Fruit fly (Drosophila melanogaster) whole organism, embryonic: Measurements from ENCODE around the gene CG12123.

Source experiments
- Blimp-1 ChIP-seq: fragments of 200-800 bp; sonication (Bioruptor generic); optimal IDR thresholded peaks from 3 replicates; lab custom pipeline; 2018; ENCODE audit warnings: missing biosample characterization, missing genetic modification characterization, mild to moderate bottlenecking, moderate library complexity, missing genetic modification reagents
- CG10543 ChIP-seq: fragments of 200-800 bp; sonication (Bioruptor generic); optimal IDR thresholded peaks from 3 replicates; lab custom pipeline; 2017; ENCODE audit warnings: missing biosample characterization, mild to moderate bottlenecking, missing genetic modification characterization, moderate library complexity
- CG12155 ChIP-seq: fragments of 200-800 bp; sonication (Bioruptor generic); optimal IDR thresholded peaks from 3 replicates; lab custom pipeline; 2016; ENCODE audit warnings: missing biosample characterization, missing genetic modification characterization
- CG13287 ChIP-seq: fragments of 200-800 bp; sonication (Bioruptor generic); IDR thresholded peaks from 2 replicates; pipeline ENCODE4 v1.3.6; 2022; ENCODE audit warnings: missing biosample characterization, missing genetic modification characterization; ENCODE audit not compliant: partially characterized antibody
- CG15514 ChIP-seq: fragments of 200-800 bp; sonication (Bioruptor generic); optimal IDR thresholded peaks from 3 replicates; lab custom pipeline; 2017; ENCODE audit warnings: missing biosample characterization, missing genetic modification characterization, mild to moderate bottlenecking, moderate library complexity, missing genetic modification reagents
- CG1647 ChIP-seq: fragments of 200-800 bp; sonication (Bioruptor generic); optimal IDR thresholded peaks from 3 replicates; lab custom pipeline; 2016; ENCODE audit warnings: missing biosample characterization, missing genetic modification characterization
- CG16779 ChIP-seq: fragments of 200-800 bp; sonication (Bioruptor generic); IDR thresholded peaks from 2 replicates; pipeline ENCODE4 v1.3.6; 2022; ENCODE audit warnings: missing biosample characterization, missing genetic modification characterization
- CG2129 ChIP-seq: fragments of 200-800 bp; sonication (Bioruptor generic); IDR thresholded peaks from 2 replicates; pipeline ENCODE4 v1.3.6; 2022; ENCODE audit warnings: missing biosample characterization, missing genetic modification characterization; ENCODE audit not compliant: partially characterized antibody
- CG34224 ChIP-seq: fragments of 200-800 bp; sonication (Bioruptor generic); IDR thresholded peaks from 3 replicates; pipeline ENCODE4 v1.3.6; 2022; ENCODE audit warnings: missing biosample characterization, missing genetic modification characterization; ENCODE audit not compliant: partially characterized antibody
- CG6813 ChIP-seq: fragments of 200-800 bp; sonication (Bioruptor generic); optimal IDR thresholded peaks from 2 replicates; lab custom pipeline; 2017; ENCODE audit warnings: missing biosample characterization, missing genetic modification characterization, mild to moderate bottlenecking, moderate library complexity, missing genetic modification reagents
- CG7556 ChIP-seq: fragments of 200-800 bp; sonication (Bioruptor generic); optimal IDR thresholded peaks from 2 replicates; lab custom pipeline; 2017; ENCODE audit warnings: missing biosample characterization, mild to moderate bottlenecking, missing genetic modification characterization
- CG7745 ChIP-seq: fragments of 200-800 bp; sonication (Bioruptor generic); optimal IDR thresholded peaks from 2 replicates; lab custom pipeline; 2018; ENCODE audit warnings: missing biosample characterization, mild to moderate bottlenecking, missing genetic modification characterization, moderate library complexity
- CG8281 ChIP-seq: fragments of 200-800 bp; sonication (Bioruptor generic); optimal IDR thresholded peaks from 2 replicates; lab custom pipeline; 2018; ENCODE audit warnings: missing biosample characterization, mild to moderate bottlenecking, missing genetic modification characterization, moderate library complexity
- CG9215 ChIP-seq: fragments of 200-800 bp; sonication (Bioruptor generic); IDR thresholded peaks from 2 replicates; pipeline ENCODE4 v1.3.6; 2022; ENCODE audit warnings: missing biosample characterization, missing genetic modification characterization
- Dll ChIP-seq: fragments of 200-800 bp; sonication (Bioruptor generic); IDR thresholded peaks from 4 replicates; pipeline ENCODE4 v1.3.6; 2022; ENCODE audit warnings: missing biosample characterization, missing genetic modification characterization; ENCODE audit not compliant: partially characterized antibody
- Doc3 ChIP-seq: fragments of 200-800 bp; sonication (Bioruptor generic); IDR thresholded peaks from 3 replicates; pipeline ENCODE4 v1.3.6; 2022; ENCODE audit warnings: missing biosample characterization, missing genetic modification characterization; ENCODE audit not compliant: partially characterized antibody
- HLH4C ChIP-seq: fragments of 200-800 bp; sonication (Bioruptor generic); IDR thresholded peaks from 3 replicates; pipeline ENCODE4 v1.3.6; 2022; ENCODE audit warnings: missing biosample characterization, missing genetic modification characterization; ENCODE audit not compliant: partially characterized antibody
- Hr3 ChIP-seq: fragments of 200-800 bp; sonication (Bioruptor generic); optimal IDR thresholded peaks from 3 replicates; lab custom pipeline; 2016; ENCODE audit warnings: missing biosample characterization, missing genetic modification characterization
- Hr39 ChIP-seq: fragments of >200 bp; optimal IDR thresholded peaks from 2 replicates; lab custom pipeline; 2017
- Hsf ChIP-seq: fragments of 200-800 bp; sonication (Bioruptor generic); optimal IDR thresholded peaks from 3 replicates; lab custom pipeline; 2016; ENCODE audit warnings: missing biosample characterization, missing genetic modification characterization
- Kr ChIP-seq: fragments of 200-800 bp; sonication (Bioruptor generic); optimal IDR thresholded peaks from 2 replicates; lab custom pipeline; 2017; ENCODE audit warnings: missing biosample characterization, mild to moderate bottlenecking, missing genetic modification characterization
- MTF-1 ChIP-seq: fragments of 200-800 bp; sonication (Bioruptor generic); optimal IDR thresholded peaks from 2 replicates; lab custom pipeline; 2018; ENCODE audit warnings: missing biosample characterization, mild to moderate bottlenecking, missing genetic modification characterization, borderline replicate concordance
- Mrtf ChIP-seq: fragments of 200-800 bp; sonication (Bioruptor generic); IDR thresholded peaks from 3 replicates; pipeline ENCODE4 v1.3.6; 2022; ENCODE audit warnings: missing biosample characterization, missing genetic modification characterization
- Neu2 ChIP-seq: fragments of 200-800 bp; sonication (Bioruptor generic); optimal IDR thresholded peaks from 3 replicates; lab custom pipeline; 2016; ENCODE audit warnings: missing biosample characterization, missing genetic modification characterization, borderline replicate concordance
- Scr ChIP-seq: fragments of 200-800 bp; sonication (Bioruptor generic); IDR thresholded peaks from 2 replicates; pipeline ENCODE4 v1.3.6; 2022; ENCODE audit warnings: missing biosample characterization, missing genetic modification characterization; ENCODE audit not compliant: partially characterized antibody
- TFAM ChIP-seq: fragments of 200-800 bp; sonication (Bioruptor generic); optimal IDR thresholded peaks from 2 replicates; lab custom pipeline; 2017; ENCODE audit warnings: missing biosample characterization, missing genetic modification characterization, inconsistent platforms
- abd-A ChIP-seq: fragments of 200-800 bp; sonication (Bioruptor generic); optimal IDR thresholded peaks from 3 replicates; lab custom pipeline; 2019; ENCODE audit warnings: missing biosample characterization, mild to moderate bottlenecking, missing genetic modification characterization, moderate library complexity
- amos ChIP-seq: fragments of 200-800 bp; sonication (Bioruptor generic); IDR thresholded peaks from 2 replicates; pipeline ENCODE4 v1.3.6; 2022; ENCODE audit warnings: missing biosample characterization, missing genetic modification characterization; ENCODE audit not compliant: partially characterized antibody
- bbx ChIP-seq: fragments of 200-800 bp; sonication (Bioruptor generic); IDR thresholded peaks from 2 replicates; pipeline ENCODE4 v1.3.6; 2022; ENCODE audit warnings: missing biosample characterization, missing genetic modification characterization; ENCODE audit not compliant: partially characterized antibody
- bowl ChIP-seq: fragments of 200-800 bp; sonication (Bioruptor generic); IDR thresholded peaks from 2 replicates; pipeline ENCODE4 v1.3.6; 2022; ENCODE audit warnings: missing biosample characterization, missing genetic modification characterization
- chm ChIP-seq: fragments of 200-800 bp; sonication (Bioruptor generic); IDR thresholded peaks from 2 replicates; pipeline ENCODE4 v1.3.6; 2022; ENCODE audit warnings: missing biosample characterization, missing genetic modification characterization
- crc ChIP-seq: fragments of 200-800 bp; sonication (Bioruptor generic); optimal IDR thresholded peaks from 2 replicates; lab custom pipeline; 2016; ENCODE audit warnings: missing biosample characterization, missing genetic modification characterization
- dimm ChIP-seq: fragments of 200-800 bp; sonication (Bioruptor generic); IDR thresholded peaks from 2 replicates; pipeline ENCODE4 v1.3.6; 2022; ENCODE audit warnings: missing biosample characterization, missing genetic modification characterization
- en ChIP-seq: fragments of 200-800 bp; sonication (Bioruptor generic); optimal IDR thresholded peaks from 2 replicates; lab custom pipeline; 2016; ENCODE audit warnings: missing biosample characterization, missing genetic modification characterization
- eve ChIP-seq, 2 experiments: fragments of >200 bp; optimal IDR thresholded peaks; 2 replicates each; lab custom pipeline; 2017; ENCODE audit warnings: missing biosample characterization in 2 of 2, missing genetic modification characterization in 2 of 2
- eyg ChIP-seq: fragments of 200-800 bp; sonication (Bioruptor generic); optimal IDR thresholded peaks from 3 replicates; lab custom pipeline; 2016; ENCODE audit warnings: missing biosample characterization, missing genetic modification characterization
- fd96Cb ChIP-seq: fragments of 200-800 bp; sonication (Bioruptor generic); optimal IDR thresholded peaks from 2 replicates; lab custom pipeline; 2018; ENCODE audit warnings: missing biosample characterization, mild to moderate bottlenecking, missing genetic modification characterization, moderate library complexity
- grn ChIP-seq: fragments of 200-800 bp; sonication (Bioruptor generic); optimal IDR thresholded peaks from 3 replicates; lab custom pipeline; 2017; ENCODE audit warnings: missing biosample characterization, missing genetic modification characterization
- ind ChIP-seq: fragments of 200-800 bp; sonication (Bioruptor generic); optimal IDR thresholded peaks from 3 replicates; lab custom pipeline; 2016; ENCODE audit warnings: missing biosample characterization, missing genetic modification characterization
- insv ChIP-seq, 2 experiments: fragments of 200-800 bp; sonication (Bioruptor generic); optimal IDR thresholded peaks; 3 replicates each; lab custom pipeline; 2016 to 2018; ENCODE audit warnings: missing biosample characterization in 2 of 2, missing genetic modification characterization in 2 of 2
- inv ChIP-seq: fragments of 200-800 bp; sonication (Bioruptor generic); IDR thresholded peaks from 2 replicates; pipeline ENCODE4 v1.3.6; 2022; ENCODE audit warnings: missing biosample characterization, missing genetic modification characterization; ENCODE audit not compliant: partially characterized antibody
- mld ChIP-seq: fragments of 200-800 bp; sonication (Bioruptor generic); IDR thresholded peaks from 3 replicates; pipeline ENCODE4 v1.3.6; 2022; ENCODE audit warnings: missing biosample characterization, missing genetic modification characterization; ENCODE audit not compliant: partially characterized antibody
- nerfin-2 ChIP-seq: fragments of 200-800 bp; sonication (Bioruptor generic); IDR thresholded peaks from 2 replicates; pipeline ENCODE4 v1.3.6; 2022; ENCODE audit warnings: missing biosample characterization, missing genetic modification characterization; ENCODE audit not compliant: partially characterized antibody
- onecut ChIP-seq: fragments of 200-800 bp; sonication (Bioruptor generic); IDR thresholded peaks from 2 replicates; pipeline ENCODE4 v1.3.6; 2022; ENCODE audit warnings: missing biosample characterization, missing genetic modification characterization
- pb ChIP-seq: fragments of 200-800 bp; sonication (Bioruptor generic); optimal IDR thresholded peaks from 3 replicates; lab custom pipeline; 2016; ENCODE audit warnings: missing biosample characterization, missing genetic modification characterization
- sna ChIP-seq: fragments of 200-800 bp; sonication (Bioruptor generic); IDR thresholded peaks from 2 replicates; pipeline ENCODE4 v1.3.6; 2022; ENCODE audit warnings: missing biosample characterization, missing genetic modification characterization; ENCODE audit not compliant: partially characterized antibody
- ssp ChIP-seq: fragments of 200-800 bp; sonication (Bioruptor generic); IDR thresholded peaks from 2 replicates; pipeline ENCODE4 v1.3.6; 2022; ENCODE audit warnings: missing biosample characterization, missing genetic modification characterization
- ttk ChIP-seq: fragments of 200-800 bp; sonication (Bioruptor generic); IDR thresholded peaks from 2 replicates; pipeline ENCODE4 v2.1.2; 2022; ENCODE audit warnings: missing biosample characterization, missing genetic modification characterization
- unpg ChIP-seq: fragments of 200-800 bp; sonication (Bioruptor generic); optimal IDR thresholded peaks from 3 replicates; lab custom pipeline; 2018; ENCODE audit warnings: missing biosample characterization, mild to moderate bottlenecking, missing genetic modification characterization, moderate library complexity
- zen2 ChIP-seq: fragments of 200-800 bp; sonication (Bioruptor generic); IDR thresholded peaks from 3 replicates; pipeline ENCODE4 v1.3.6; 2022; ENCODE audit warnings: missing biosample characterization, missing genetic modification characterization; ENCODE audit not compliant: partially characterized antibody

CG12123 gene

DNA sequence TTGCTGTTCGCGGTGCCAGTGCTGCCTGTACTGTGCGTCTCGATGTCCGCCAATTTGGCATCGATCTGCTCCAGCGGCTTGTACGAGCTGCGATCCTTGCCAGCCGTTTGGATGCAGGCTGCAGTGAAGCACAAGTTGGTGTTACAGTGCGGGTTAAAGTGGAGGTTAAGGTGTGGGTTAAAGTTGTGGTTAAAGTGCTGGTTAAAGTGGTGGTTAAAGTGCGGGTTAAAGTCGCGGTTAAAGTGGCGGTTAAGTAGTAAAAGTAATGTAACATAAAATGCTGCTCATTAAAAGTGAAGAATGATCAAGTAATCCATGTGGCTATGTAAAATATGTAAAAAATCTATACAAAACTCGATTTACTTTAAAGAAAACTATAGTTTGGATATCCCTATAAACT lies 10.0 kb upstream of the CG12123 start:
- TF ChIP-seq CG34224 (GFP tag; lab: Robert Waterston, UW) (peak; percentile 100), Hr3 (GFP tag; lab: Kevin White, UChicago) (no peak), CG8281 (no peak), CG10543 (no peak), dimm (GFP tag; lab: Robert Waterston, UW) (no peak), insv (GFP tag; optimal IDR thresholded peaks at IDR 0.05; lab: Kevin White, UChicago) (no peak), CG7556 (GFP tag; lab: Kevin White, UChicago) (no peak), en (GFP tag; lab: Kevin White, UChicago) (no peak), fd96Cb (tag; lab: Kevin White, UChicago) (no peak), abd-A (tag; lab: Kevin White, UChicago) (no peak), Neu2 (GFP tag; lab: Kevin White, UChicago) (no peak), amos (GFP tag; lab: Robert Waterston, UW) (peak; percentile 81), Dll (GFP tag; lab: Robert Waterston, UW) (peak; percentile 92), sna (GFP tag; lab: Robert Waterston, UW) (peak; percentile 97), crc (GFP tag; lab: Kevin White, UChicago) (no peak), Kr (GFP tag; lab: Kevin White, UChicago) (no peak), CG6813 (no peak), Hsf (no peak), pb (GFP tag; lab: Kevin White, UChicago) (no peak), ssp (no peak), eve (GFP tag; optimal IDR thresholded peaks at IDR 0.05; lab: Kevin White, UChicago) (no peak), CG9215 (GFP tag; lab: Robert Waterston, UW) (no peak), Blimp-1 (GFP tag; lab: Kevin White, UChicago) (no peak), bbx (GFP tag; lab: Robert Waterston, UW) (peak; percentile 61; the same call in 1 of the 2 replicates), mld (GFP tag; lab: Robert Waterston, UW) (peak; percentile 100), bowl (GFP tag; lab: Robert Waterston, UW) (no peak), nerfin-2 (GFP tag; lab: Robert Waterston, UW) (peak; percentile 100), CG2129 (GFP tag; lab: Robert Waterston, UW) (peak; percentile 51; the same call in 1 of the 2 replicates), CG13287 (peak; percentile 85), CG15514 (GFP tag; lab: Kevin White, UChicago) (no peak), Mrtf (GFP tag; lab: Robert Waterston, UW) (no peak), Scr (GFP tag; lab: Robert Waterston, UW) (peak; percentile 90), MTF-1 (no peak), CG1647 (no peak), Hr39 (no peak), TFAM (GFP tag; lab: Kevin White, UChicago) (no peak), CG12155 (GFP tag; lab: Kevin White, UChicago) (no peak), unpg (GFP tag; lab: Kevin White, UChicago) (no peak), ttk (no peak), zen2 (peak; percentile 100), inv (GFP tag; lab: Robert Waterston, UW) (peak; percentile 82; the same call in 1 of the 2 replicates), ind (GFP tag; lab: Kevin White, UChicago) (no peak), HLH4C (peak; percentile 100), chm (GFP tag; lab: Robert Waterston, UW) (no peak), onecut (no peak), Doc3 (GFP tag; lab: Robert Waterston, UW) (peak; percentile 88), CG7745 (tag; lab: Kevin White, UChicago) (no peak), CG16779 (GFP tag; lab: Robert Waterston, UW) (no peak), eyg (GFP tag; lab: Kevin White, UChicago) (no peak), grn (GFP tag; lab: Kevin White, UChicago) (no peak)
